Fruit fly (Drosophila melanogaster): ENCODE results near the gene Mrp5.

Mrp5 gene

dm6 chr3R:19859370-19860033 lies 16.0 kb downstream of the Mrp5 start:
- no peak for TF ChIP-seq CG17801 (GFP tag; optimal IDR thresholded peaks at IDR 0.05; ENCODE audit: partially characterized antibody)

DNA sequence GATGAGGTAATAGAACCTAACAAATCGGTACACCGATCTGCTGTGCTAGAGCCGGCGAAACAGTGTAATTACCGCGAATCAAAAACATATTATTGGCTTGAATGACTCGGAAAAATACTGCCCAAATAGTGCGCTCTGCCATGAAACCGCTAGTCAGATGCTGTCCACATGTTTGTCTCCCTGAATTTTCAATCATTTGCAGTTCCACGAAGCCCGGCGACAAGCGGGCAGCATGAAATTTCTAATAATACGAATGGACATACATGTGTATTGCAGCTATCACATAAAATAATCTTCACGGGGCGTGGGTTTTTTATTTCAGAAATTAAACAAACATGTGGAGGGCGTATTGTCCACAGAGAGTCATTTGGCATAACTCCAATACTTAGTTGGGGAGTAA lies 16.5 kb downstream of the Mrp5 start:
- no peak for TF ChIP-seq CG17801 (GFP tag; optimal IDR thresholded peaks at IDR 0.05; ENCODE audit: partially characterized antibody)

DNA sequence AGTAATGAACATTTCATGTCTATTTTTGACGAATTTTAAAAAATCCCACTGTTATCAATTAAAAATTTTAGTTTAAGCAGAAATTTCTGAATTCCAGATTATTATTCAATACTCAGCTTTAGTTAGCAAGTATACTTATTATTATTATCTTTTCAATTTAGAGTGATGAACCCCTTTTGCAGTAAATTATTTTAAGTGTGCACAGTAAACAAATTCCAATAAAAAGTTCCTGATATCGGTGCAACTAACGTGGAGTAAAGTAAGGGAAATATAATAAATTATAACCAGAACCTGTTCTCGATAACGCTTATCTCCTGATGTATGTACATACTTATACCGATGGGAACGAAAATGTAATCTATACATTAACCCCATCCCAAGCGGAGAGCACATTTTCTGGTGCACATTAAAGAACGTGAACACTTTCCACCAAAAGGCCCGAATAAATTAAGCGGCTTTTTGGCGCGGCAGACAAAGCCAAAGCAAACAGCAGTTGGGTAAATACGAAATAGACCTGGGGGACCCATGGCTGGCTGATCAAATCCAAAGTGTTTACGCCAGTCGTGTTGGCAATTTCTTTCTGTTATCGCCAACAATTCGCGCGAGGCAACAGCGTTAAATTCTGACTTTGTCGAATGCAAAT lies 17.3 kb downstream of the Mrp5 start:
- TF ChIP-seq CG17801 (GFP tag; optimal IDR thresholded peaks at IDR 0.05; ENCODE audit: partially characterized antibody), result peak; percentile 3

DNA sequence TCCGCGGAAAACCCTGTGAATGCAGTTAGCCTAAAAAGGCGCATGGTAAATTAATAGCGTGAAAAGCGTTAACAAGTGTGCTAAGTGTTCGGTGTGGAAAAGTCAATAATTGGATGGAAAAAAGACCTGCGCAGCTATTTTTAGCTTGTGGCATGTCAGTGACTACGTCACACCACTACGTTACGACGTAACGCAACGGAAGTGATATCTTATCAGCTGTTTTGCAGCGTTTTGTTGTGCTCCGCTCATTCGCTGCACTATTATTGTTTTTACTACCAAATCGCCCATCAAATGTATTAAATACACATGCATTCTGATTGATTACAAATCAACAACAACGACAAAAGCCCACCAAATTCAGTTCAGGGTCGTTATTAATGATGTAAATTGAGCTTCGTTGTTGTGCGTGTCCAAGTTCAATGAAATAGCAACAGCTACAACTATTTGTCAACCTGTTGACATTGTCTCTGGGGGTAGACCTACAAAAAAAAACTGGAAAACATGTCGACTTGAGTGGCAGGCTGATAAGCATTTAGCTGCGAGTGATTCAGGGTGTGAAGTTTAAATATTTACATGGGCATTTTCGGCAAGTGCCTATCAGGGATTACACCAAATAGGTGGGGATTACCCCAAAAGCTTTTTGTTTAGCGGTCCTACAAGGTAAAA lies 27.8 kb downstream of the Mrp5 start:
- no peak for TF ChIP-seq CG17801 (GFP tag; optimal IDR thresholded peaks at IDR 0.05; ENCODE audit: partially characterized antibody)

dm6 chr3R:19846870-19847590 lies 28.4 kb downstream of the Mrp5 start, which contains the start of gene MICU3:
MICU3 (plus strand) TSS chr3R:19847311.
- TF ChIP-seq CG17801 (GFP tag; optimal IDR thresholded peaks at IDR 0.05; ENCODE audit: partially characterized antibody), result no peak

DNA sequence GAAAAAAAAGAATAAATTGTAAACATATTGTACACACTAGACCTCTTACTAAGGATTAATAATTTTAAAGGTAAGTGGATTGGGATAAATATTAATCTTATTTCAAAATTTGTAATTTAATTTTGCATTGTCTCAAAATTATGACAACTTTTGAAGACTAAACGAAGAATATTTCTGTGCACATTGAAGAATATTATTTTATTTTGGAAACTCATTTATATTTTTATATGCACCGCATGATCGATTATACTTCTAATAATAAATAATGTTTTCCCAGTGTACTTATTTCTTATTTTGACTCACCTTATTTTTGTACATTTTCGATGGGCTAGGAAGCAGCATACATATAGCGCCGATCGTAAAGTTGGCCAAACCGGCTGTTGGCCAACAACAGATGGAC lies 31.6 kb downstream of the Mrp5 start:
- TF ChIP-seq CG17801 (GFP tag; optimal IDR thresholded peaks at IDR 0.05; ENCODE audit: partially characterized antibody), result no peak

- TF ChIP-seq CG17801 (GFP tag; optimal IDR thresholded peaks at IDR 0.05; ENCODE audit: partially characterized antibody), result no peak
Measured at dm6 chr3R:19840545-19840944, 34.9 kb downstream of the Mrp5 start, which contains the start of gene CG31459. CG31459 (plus strand) TSS chr3R:19840845.

dm6 chr3R:19838925-19839601 lies 36.4 kb downstream of the Mrp5 start:
- no peak for TF ChIP-seq CG17801 (GFP tag; optimal IDR thresholded peaks at IDR 0.05; ENCODE audit: partially characterized antibody)

DNA sequence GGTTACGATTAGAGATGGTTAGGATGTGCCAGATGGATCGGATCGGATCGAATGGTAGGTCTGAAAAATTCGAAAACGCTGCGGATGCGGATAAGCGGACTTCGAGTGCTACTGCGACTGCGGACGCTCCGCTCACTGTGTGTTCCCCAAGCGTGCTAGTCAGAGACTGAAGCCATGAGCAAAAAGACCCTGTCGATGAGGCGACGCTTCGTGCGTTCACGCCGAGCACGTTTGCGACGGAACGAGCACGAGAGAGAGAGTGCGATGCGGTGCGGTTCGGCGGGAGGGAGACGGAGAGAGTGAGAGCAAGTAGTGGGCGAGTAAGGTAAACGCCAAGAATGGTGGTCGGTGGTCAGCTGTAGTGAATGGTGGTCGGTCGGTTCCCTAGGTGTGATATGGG lies 38.8 kb downstream of the Mrp5 start, which contains the start of gene bnl:
bnl (minus strand) TSS at position 131 of the 400 bp plus-strand sequence.
- peak; percentile 62 for TF ChIP-seq CG17801 (GFP tag; optimal IDR thresholded peaks at IDR 0.05; ENCODE audit: partially characterized antibody)

DNA sequence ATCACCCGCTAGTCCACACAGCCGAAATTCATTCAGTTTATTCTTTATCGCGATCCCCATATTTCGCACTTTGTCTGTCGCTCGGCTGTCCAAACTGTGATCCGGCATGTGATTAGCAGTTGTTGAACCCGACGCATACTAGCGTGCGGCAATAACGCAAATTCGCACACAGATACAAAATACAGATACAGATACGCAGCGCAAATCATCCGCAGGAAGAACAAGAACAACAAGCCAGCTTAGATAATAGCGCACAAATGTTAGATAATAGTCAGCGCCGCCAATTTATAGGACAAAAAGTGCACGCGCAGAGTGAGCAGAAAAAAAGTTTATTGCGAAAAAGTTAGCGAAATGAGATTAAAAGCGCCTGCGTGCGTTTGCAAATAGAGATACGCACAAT lies 40.5 kb downstream of the Mrp5 start:
- no peak for TF ChIP-seq CG17801 (GFP tag; optimal IDR thresholded peaks at IDR 0.05; ENCODE audit: partially characterized antibody)

DNA sequence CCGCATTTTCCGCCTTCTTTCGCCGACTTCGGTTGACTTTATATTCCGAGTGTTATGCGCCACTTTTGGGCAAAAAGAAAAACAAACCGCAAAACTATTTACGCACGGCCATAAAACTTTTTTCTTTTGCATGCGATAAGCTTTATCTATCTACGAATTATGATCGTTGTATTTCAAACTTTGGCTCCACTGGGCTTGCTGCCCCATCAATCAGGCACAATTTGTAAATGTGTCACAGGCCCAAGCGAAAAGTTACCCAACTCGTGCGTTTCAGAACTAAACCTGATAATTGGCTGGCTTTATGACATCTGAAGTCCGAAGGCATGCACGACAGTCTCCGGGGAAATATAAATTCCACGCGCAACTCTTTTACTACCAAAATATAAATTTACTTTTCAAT lies 41.5 kb downstream of the Mrp5 start:
- TF ChIP-seq CG17801 (GFP tag; optimal IDR thresholded peaks at IDR 0.05; ENCODE audit: partially characterized antibody), result no peak

DNA sequence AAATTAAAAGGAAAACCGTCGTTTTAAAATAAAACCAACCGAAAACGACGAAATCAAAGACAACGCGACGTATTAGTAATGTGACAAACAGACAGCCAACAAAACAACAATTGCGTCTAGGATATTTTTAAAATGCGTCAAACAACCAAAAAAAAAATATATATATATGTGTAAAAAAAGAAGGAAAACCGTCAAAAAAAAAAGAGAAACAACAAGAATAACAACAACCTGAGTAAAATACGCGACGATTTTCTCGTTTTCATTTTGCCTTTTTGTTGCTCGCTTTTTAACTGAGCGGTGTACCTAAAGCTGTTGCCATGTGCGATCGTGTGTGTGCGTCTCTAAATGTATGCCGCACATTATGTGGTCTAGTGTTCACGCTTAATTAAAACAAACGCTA lies 41.9 kb downstream of the Mrp5 start:
- TF ChIP-seq CG17801 (GFP tag; optimal IDR thresholded peaks at IDR 0.05; ENCODE audit: partially characterized antibody), result no peak

dm6 chr3R:19830973-19831372 lies 44.5 kb downstream of the Mrp5 start:
- TF ChIP-seq CG17801 (GFP tag; optimal IDR thresholded peaks at IDR 0.05; ENCODE audit: partially characterized antibody), result no peak

DNA sequence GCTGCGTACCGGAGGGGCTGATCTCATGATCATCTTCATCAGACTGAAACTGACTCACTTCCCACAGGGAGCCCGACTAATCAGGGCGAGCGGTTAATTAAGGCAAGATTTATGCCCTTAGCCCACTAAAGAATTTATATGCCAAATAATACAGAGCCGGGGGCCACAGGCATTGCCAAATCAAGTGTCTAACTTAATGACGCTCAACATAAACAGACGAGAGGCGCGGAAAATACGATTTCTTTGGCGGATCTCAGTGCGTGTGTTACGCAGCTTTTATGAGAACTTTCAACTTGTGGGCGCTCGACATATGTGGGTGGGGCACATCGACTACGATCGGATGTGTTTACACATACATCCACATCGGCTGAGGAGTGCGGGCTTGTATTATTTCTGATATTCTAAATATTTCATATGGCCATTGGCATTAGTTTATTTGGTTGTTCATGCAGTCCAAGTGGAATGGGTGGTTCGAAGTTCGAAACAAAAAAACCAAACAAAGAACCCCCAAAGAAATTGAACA lies 48.6 kb downstream of the Mrp5 start:
- no peak for TF ChIP-seq CG17801 (GFP tag; optimal IDR thresholded peaks at IDR 0.05; ENCODE audit: partially characterized antibody)

dm6 chr3R:19826355-19826754 lies 49.1 kb downstream of the Mrp5 start:
- no peak for TF ChIP-seq CG17801 (GFP tag; optimal IDR thresholded peaks at IDR 0.05; ENCODE audit: partially characterized antibody)

Data from ovary, adult (tissue).